Worm (Caenorhabditis elegans) whole organism, early embryonic: ENCODE data around the gene sri-21.

ENCODE experiments used
- aly-1 ChIP-seq: sonication (generic microtip); optimal IDR thresholded peaks from 2 replicates; lab custom pipeline; 2016; ENCODE audit warnings: missing genetic modification characterization, missing compliant biosample characterization
- ama-1 ChIP-seq: fragments of 150-350 bp; optimal IDR thresholded peaks from 2 replicates; lab custom pipeline; 2014
- ets-7 ChIP-seq: sonication (generic microtip); optimal IDR thresholded peaks from 2 replicates; lab custom pipeline; 2016; ENCODE audit warnings: missing genotype, missing genetic modification characterization, missing compliant biosample characterization
- flt-1 ChIP-seq: fragments of 200-800 bp; sonication (Bioruptor generic); IDR thresholded peaks from 2 replicates; pipeline ENCODE4 v1.3.6; 2022; ENCODE audit warnings: missing genetic modification characterization, missing compliant biosample characterization
- hmg-4 ChIP-seq: fragments of 200-800 bp; sonication (Bioruptor generic); optimal IDR thresholded peaks from 2 replicates; lab custom pipeline; 2018; ENCODE audit warnings: mild to moderate bottlenecking, missing genetic modification characterization, missing compliant biosample characterization
- hnd-1 ChIP-seq: sonication (generic microtip); optimal IDR thresholded peaks from 2 replicates; lab custom pipeline; 2016; ENCODE audit warnings: missing genetic modification characterization, missing compliant biosample characterization
- pes-1 ChIP-seq: fragments of 200-800 bp; sonication (Bioruptor generic); IDR thresholded peaks from 2 replicates; pipeline ENCODE4 v1.3.6; 2022; ENCODE audit warnings: missing genetic modification reagents, missing genetic modification characterization, missing compliant biosample characterization
- scrt-1 ChIP-seq: fragments of 200-800 bp; sonication (Bioruptor generic); IDR thresholded peaks from 2 replicates; pipeline ENCODE4 v1.3.6; 2022; ENCODE audit warnings: missing genetic modification characterization, missing compliant biosample characterization
- sea-1 ChIP-seq: fragments of 200-800 bp; sonication (Bioruptor generic); conservative IDR thresholded peaks from 2 replicates; pipeline ENCODE4 v1.3.6; 2022; ENCODE audit warnings: missing genetic modification characterization, missing compliant biosample characterization
- tbx-11 ChIP-seq: fragments of 200-800 bp; sonication (Bioruptor generic); IDR thresholded peaks from 2 replicates; pipeline ENCODE4 v1.3.6; 2022; ENCODE audit warnings: missing genetic modification characterization, missing compliant biosample characterization
- tbx-37 ChIP-seq: fragments of 200-800 bp; sonication (Bioruptor generic); conservative IDR thresholded peaks from 2 replicates; pipeline ENCODE4 v1.3.6; 2022; ENCODE audit warnings: missing genetic modification reagents, missing genetic modification characterization, missing compliant biosample characterization
- tra-4 ChIP-seq: sonication (generic microtip); optimal IDR thresholded peaks from 2 replicates; lab custom pipeline; 2017; ENCODE audit warnings: missing genetic modification characterization, missing compliant biosample characterization

ce11 chrV:3600570-3600969, 50.9 kb downstream of the sri-21 start, which contains the start of gene T22F3.7:
- no peak for TF ChIP-seq flt-1 (GFP tag; lab: Robert Waterston, UW)
- no peak for TF ChIP-seq ama-1 (lab: Kevin White, UChicago)
- no peak for TF ChIP-seq hnd-1 (tag; lab: Kevin White, UChicago)
- no peak for TF ChIP-seq tbx-11
- no peak for TF ChIP-seq hmg-4
- TF ChIP-seq pes-1 (GFP tag; lab: Robert Waterston, UW), result no peak
- TF ChIP-seq tbx-37 (GFP tag; lab: Robert Waterston, UW), result no peak
- TF ChIP-seq scrt-1, result no peak
- no peak for TF ChIP-seq sea-1 (GFP tag; lab: Robert Waterston, UW)
- no peak for TF ChIP-seq tra-4
- TF ChIP-seq aly-1 (tag; lab: Kevin White, UChicago), result no peak
- no peak for TF ChIP-seq ets-7
